Fruit fly (Drosophila melanogaster) whole organism, wandering third instar larva: ENCODE measurements around the gene CG34280.

ENCODE experiments used
- CrebA ChIP-seq: fragments of 200-800 bp; sonication (Bioruptor generic); optimal IDR thresholded peaks from 2 replicates; lab custom pipeline; 2016; ENCODE audit warnings: missing biosample characterization, mild to moderate bottlenecking, missing genetic modification characterization, borderline replicate concordance
- Hnf4 ChIP-seq: fragments of 200-800 bp; sonication (Bioruptor generic); optimal IDR thresholded peaks from 2 replicates; lab custom pipeline; 2016; ENCODE audit warnings: missing biosample characterization, mild to moderate bottlenecking, missing genetic modification characterization
- Hr78 ChIP-seq: fragments of >200 bp; optimal IDR thresholded peaks from 2 replicates; lab custom pipeline; 2017; ENCODE audit warnings: missing biosample characterization, missing genetic modification characterization
- Myc ChIP-seq: fragments of >200 bp; optimal IDR thresholded peaks from 2 replicates; lab custom pipeline; 2017
- dl ChIP-seq, 2 experiments: fragments of 175-275, 200-275 bp in 1 of 2; fragments of 200-275 bp in 1 of 2; sonication (Bioruptor generic); optimal IDR thresholded peaks; lab custom pipeline; 2018; ENCODE audit warnings: mild to moderate bottlenecking in 2 of 2, missing biosample characterization in 2 of 2, missing genetic modification characterization in 2 of 2, moderate library complexity in 2 of 2; ENCODE audit not compliant: partially characterized antibody in 2 of 2, insufficient read depth in 1 of 2
- jim ChIP-seq: fragments of 175-275, 200-325 bp; sonication (Bioruptor generic); optimal IDR thresholded peaks from 2 replicates; lab custom pipeline; 2016; ENCODE audit warnings: missing biosample characterization, mild to moderate bottlenecking, missing genetic modification characterization
- psq ChIP-seq: fragments of 200-800 bp; sonication (Bioruptor generic); optimal IDR thresholded peaks from 3 replicates; lab custom pipeline; 2017; ENCODE audit warnings: missing biosample characterization, mild to moderate bottlenecking, missing genetic modification characterization, moderate library complexity
- sv ChIP-seq: fragments of 200-800 bp; sonication (Bioruptor generic); optimal IDR thresholded peaks from 3 replicates; lab custom pipeline; 2016; ENCODE audit warnings: missing biosample characterization, missing genetic modification characterization
- usp ChIP-seq: fragments of >200 bp; optimal IDR thresholded peaks from 2 replicates; lab custom pipeline; 2017; ENCODE audit warnings: missing biosample characterization, missing genetic modification characterization

DNA sequence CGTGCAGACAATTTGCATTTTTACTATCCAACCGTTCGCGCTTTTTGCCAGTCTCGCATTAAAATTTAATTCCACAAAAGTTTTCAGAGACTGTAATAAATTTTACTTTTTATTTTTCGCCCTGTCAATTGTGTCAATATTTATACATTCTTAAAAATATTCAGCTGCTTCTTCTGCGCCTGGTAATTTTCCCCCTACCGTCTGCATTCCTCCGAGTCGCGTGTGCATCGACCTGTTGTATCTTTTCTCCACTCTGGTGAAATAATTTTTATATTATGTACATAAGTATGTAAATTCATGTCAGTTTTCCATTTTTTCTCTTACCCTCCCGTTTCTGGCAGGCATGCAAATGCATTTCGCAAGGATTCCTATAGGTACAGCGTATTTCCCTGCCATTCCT lies 330 bp downstream of the CG34280 start, which contains the start of gene CG34279:
- TF ChIP-seq jim = no peak
- no peak for TF ChIP-seq CrebA (GFP tag; lab: Kevin White, UChicago)
- no peak for TF ChIP-seq psq
- TF ChIP-seq usp (GFP tag; lab: Kevin White, UChicago) = no peak
- no peak for TF ChIP-seq Myc (lab: Kevin White, UChicago)
- TF ChIP-seq sv = no peak
- peak; percentile 11 for TF ChIP-seq Hnf4 (GFP tag; lab: Kevin White, UChicago)
- TF ChIP-seq dl (GFP tag; optimal IDR thresholded peaks at IDR 0.05; lab: Kevin White, UChicago; ENCODE audit: insufficient read depth in 1 of 2, partially characterized antibody in 2 of 2) = no peak
- TF ChIP-seq Hr78 = no peak
